Fruit fly (Drosophila melanogaster) whole organism, prepupa: Measurements from ENCODE around the gene Alg13.
A peak's percentile ranks its signal among the peaks of the same experiment; 100 is the strongest.

Experiments
- Blimp-1 ChIP-seq: fragments of 200-800 bp; sonication (Bioruptor generic); optimal IDR thresholded peaks from 3 replicates; lab custom pipeline; 2017; ENCODE audit warnings: missing biosample characterization, missing genetic modification characterization, mild to moderate bottlenecking, moderate library complexity, missing genetic modification reagents
- CG10631 ChIP-seq: fragments of 200-800 bp; sonication (Bioruptor generic); optimal IDR thresholded peaks from 2 replicates; lab custom pipeline; 2016; ENCODE audit warnings: missing biosample characterization, missing genetic modification characterization
- CG10669 ChIP-seq: fragments of 200-800 bp; sonication (Bioruptor generic); optimal IDR thresholded peaks from 3 replicates; lab custom pipeline; 2018; ENCODE audit warnings: missing biosample characterization, mild to moderate bottlenecking, missing genetic modification characterization, moderate library complexity
- CG11294 ChIP-seq: fragments of 200-800 bp; sonication (Bioruptor generic); IDR thresholded peaks from 2 replicates; pipeline ENCODE4 v1.3.6; 2022; ENCODE audit warnings: missing biosample characterization, missing genetic modification characterization
- CG15336 ChIP-seq: fragments of 200-800 bp; sonication (Bioruptor generic); IDR thresholded peaks from 2 replicates; pipeline ENCODE4 v1.3.6; 2022; ENCODE audit warnings: missing biosample characterization, missing genetic modification characterization
- CG1621 ChIP-seq: fragments of 200-800 bp; sonication (Bioruptor generic); optimal IDR thresholded peaks from 3 replicates; lab custom pipeline; 2018; ENCODE audit warnings: missing biosample characterization, mild to moderate bottlenecking, missing genetic modification characterization
- CG31627 ChIP-seq: fragments of 200-800 bp; sonication (Bioruptor generic); optimal IDR thresholded peaks from 3 replicates; lab custom pipeline; 2016; ENCODE audit warnings: missing biosample characterization, missing genetic modification characterization
- CG32006 ChIP-seq: fragments of 200-800 bp; sonication (Bioruptor generic); optimal IDR thresholded peaks from 3 replicates; lab custom pipeline; 2017; ENCODE audit warnings: missing biosample characterization, mild to moderate bottlenecking, missing genetic modification characterization
- CG34406 ChIP-seq: fragments of 200-800 bp; sonication (Bioruptor generic); optimal IDR thresholded peaks from 3 replicates; lab custom pipeline; 2016; ENCODE audit warnings: missing biosample characterization, missing genetic modification characterization
- CG3919 ChIP-seq: fragments of 200-800 bp; sonication (Bioruptor generic); optimal IDR thresholded peaks from 3 replicates; lab custom pipeline; 2016; ENCODE audit warnings: missing biosample characterization, missing genetic modification characterization
- CG6163 ChIP-seq: fragments of 200-800 bp; sonication (Bioruptor generic); IDR thresholded peaks from 3 replicates; pipeline ENCODE4 v1.3.6; 2022; ENCODE audit warnings: missing biosample characterization, missing genetic modification characterization
- CG6808 ChIP-seq: fragments of 200-800 bp; sonication (Bioruptor generic); optimal IDR thresholded peaks from 3 replicates; lab custom pipeline; 2017; ENCODE audit warnings: missing biosample characterization, missing genetic modification characterization, mild to moderate bottlenecking, moderate library complexity, missing genetic modification reagents
- CG6854 ChIP-seq: fragments of 200-800 bp; sonication (Bioruptor generic); optimal IDR thresholded peaks from 2 replicates; lab custom pipeline; 2017; ENCODE audit warnings: missing biosample characterization, mild to moderate bottlenecking, missing genetic modification characterization
- CG7368 ChIP-seq: fragments of 200-800 bp; sonication (Bioruptor generic); optimal IDR thresholded peaks from 3 replicates; lab custom pipeline; 2016; ENCODE audit warnings: missing biosample characterization, missing genetic modification characterization
- CG8119 ChIP-seq: fragments of 200-800 bp; sonication (Bioruptor generic); IDR thresholded peaks from 3 replicates; pipeline ENCODE4 v1.3.6; 2022; ENCODE audit warnings: missing biosample characterization, missing genetic modification characterization
- CG9139 ChIP-seq: fragments of 200-800 bp; sonication (Bioruptor generic); optimal IDR thresholded peaks from 3 replicates; lab custom pipeline; 2017; ENCODE audit warnings: missing biosample characterization, mild to moderate bottlenecking, missing genetic modification characterization
- Eip75B ChIP-seq: fragments of 200-800 bp; sonication (Bioruptor generic); optimal IDR thresholded peaks from 3 replicates; lab custom pipeline; 2016; ENCODE audit warnings: missing biosample characterization, missing genetic modification characterization
- Eip78C ChIP-seq: fragments of 200-800 bp; sonication (Bioruptor generic); peaks from one replicate; lab custom pipeline; 2016; ENCODE audit warnings: missing biosample characterization, missing genetic modification characterization
- Ets21C ChIP-seq: fragments of 200-800 bp; sonication (Bioruptor generic); optimal IDR thresholded peaks from 3 replicates; lab custom pipeline; 2016; ENCODE audit warnings: missing biosample characterization, missing genetic modification characterization
- Ets96B ChIP-seq: fragments of 200-800 bp; optimal IDR thresholded peaks from 2 replicates; lab custom pipeline; 2019; ENCODE audit warnings: missing biosample characterization, mild to moderate bottlenecking, missing genetic modification characterization, moderate library complexity
- Hr38 ChIP-seq: sonication (Bioruptor generic); optimal IDR thresholded peaks from 2 replicates; lab custom pipeline; 2016; ENCODE audit warnings: missing biosample characterization, missing genetic modification characterization
- Hr4 ChIP-seq: fragments of 200-800 bp; sonication (Bioruptor generic); optimal IDR thresholded peaks from 3 replicates; lab custom pipeline; 2016; ENCODE audit warnings: missing biosample characterization, missing genetic modification characterization
- Lpt ChIP-seq: fragments of 200-800 bp; sonication (Bioruptor generic); optimal IDR thresholded peaks from 3 replicates; lab custom pipeline; 2016; ENCODE audit warnings: missing biosample characterization, missing genetic modification characterization
- OdsH ChIP-seq: fragments of 200-800 bp; sonication (Bioruptor generic); optimal IDR thresholded peaks from 3 replicates; lab custom pipeline; 2016; ENCODE audit warnings: missing biosample characterization, missing genetic modification characterization
- Sox102F ChIP-seq: fragments of 200-800 bp; sonication (Bioruptor generic); optimal IDR thresholded peaks from 2 replicates; lab custom pipeline; 2016; ENCODE audit warnings: missing biosample characterization, mild to moderate bottlenecking, missing genetic modification characterization
- Sox14 ChIP-seq: fragments of 200-800 bp; sonication (Bioruptor generic); optimal IDR thresholded peaks from 3 replicates; lab custom pipeline; 2016; ENCODE audit warnings: missing biosample characterization, missing genetic modification characterization
- Sox15 ChIP-seq: fragments of 200-800 bp; sonication (Bioruptor generic); optimal IDR thresholded peaks from 3 replicates; lab custom pipeline; 2016; ENCODE audit warnings: missing biosample characterization, missing genetic modification characterization
- achi ChIP-seq: fragments of 200-800 bp; sonication (Bioruptor generic); optimal IDR thresholded peaks from 3 replicates; lab custom pipeline; 2016; ENCODE audit warnings: missing biosample characterization, missing genetic modification characterization
- acj6 ChIP-seq: fragments of 200-800 bp; sonication (Bioruptor generic); optimal IDR thresholded peaks from 3 replicates; lab custom pipeline; 2016; ENCODE audit warnings: missing biosample characterization, missing genetic modification characterization
- esn ChIP-seq: fragments of 200-800 bp; sonication (Bioruptor generic); optimal IDR thresholded peaks from 2 replicates; lab custom pipeline; 2016; ENCODE audit warnings: missing biosample characterization, mild to moderate bottlenecking, missing genetic modification characterization, moderate library complexity
- fkh ChIP-seq: fragments of 200-800 bp; sonication (Bioruptor generic); optimal IDR thresholded peaks from 3 replicates; lab custom pipeline; 2017; ENCODE audit warnings: missing biosample characterization, mild to moderate bottlenecking, missing genetic modification characterization, moderate library complexity
- lz ChIP-seq: fragments of 200-800 bp; sonication (Bioruptor generic); optimal IDR thresholded peaks from 3 replicates; lab custom pipeline; 2016; ENCODE audit warnings: missing biosample characterization, missing genetic modification characterization
- salr ChIP-seq, 2 experiments: fragments of 200-800 bp; sonication (Bioruptor generic); optimal IDR thresholded peaks; 3 replicates each; lab custom pipeline; 2016 to 2018; ENCODE audit warnings: missing biosample characterization in 2 of 2, missing genetic modification characterization in 2 of 2, mild to moderate bottlenecking in 1 of 2
- svp ChIP-seq: fragments of 200-800 bp; sonication (Bioruptor generic); peaks from one replicate; lab custom pipeline; 2016; ENCODE audit warnings: missing biosample characterization, missing genetic modification characterization
- topi ChIP-seq: fragments of 200-800 bp; sonication (Bioruptor generic); optimal IDR thresholded peaks from 3 replicates; lab custom pipeline; 2016; ENCODE audit warnings: missing biosample characterization, missing genetic modification characterization
- vri ChIP-seq: fragments of 200-800 bp; sonication (Bioruptor generic); optimal IDR thresholded peaks from 3 replicates; lab custom pipeline; 2016; ENCODE audit warnings: missing biosample characterization, mild to moderate bottlenecking, missing genetic modification characterization

The Alg13 gene

DNA sequence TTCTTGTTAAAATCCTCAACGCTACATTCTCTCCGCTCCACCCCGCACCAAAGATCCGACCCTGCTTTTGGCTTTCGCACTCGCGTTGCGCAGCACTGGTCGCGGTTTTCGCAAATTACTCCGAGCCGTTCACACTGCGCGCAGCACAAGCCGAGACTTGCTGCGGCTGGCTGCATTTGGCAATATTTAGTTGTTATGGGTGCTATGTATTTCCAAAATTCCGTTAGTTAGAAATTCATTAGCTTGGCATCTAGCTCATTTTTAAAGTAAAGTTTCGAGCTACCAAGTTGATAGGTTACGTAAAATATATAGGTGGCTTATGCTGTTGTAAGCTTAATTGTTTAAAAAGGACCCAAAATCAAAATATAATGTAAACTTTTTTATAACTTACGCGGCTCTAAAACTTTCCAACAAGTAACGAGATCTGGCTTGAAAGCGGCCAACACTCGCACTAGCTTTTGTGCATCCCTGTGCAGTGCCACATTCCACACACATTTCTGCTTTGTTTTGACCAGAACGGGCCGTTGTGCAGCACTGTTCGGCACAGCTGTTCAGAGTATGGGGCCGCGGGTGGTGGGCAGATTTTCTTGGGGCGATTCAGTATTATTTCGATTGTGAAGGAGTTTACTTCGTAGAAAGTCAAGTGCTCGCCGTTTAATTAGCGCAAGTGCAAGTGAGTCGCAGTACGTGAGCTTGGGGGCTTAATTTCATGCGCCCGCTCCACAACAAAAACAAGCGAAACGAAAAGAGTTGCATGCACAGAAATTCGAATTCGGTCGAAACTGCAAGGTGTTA is 15.4 kb downstream of the Alg13 start, which contains the start of the genes yem and Ctl2 (continued):
- TF ChIP-seq CG15336 (GFP tag; lab: Robert Waterston, UW) = peak; percentile 30; the same call in 1 of the 2 replicates
- no peak for TF ChIP-seq Blimp-1
- TF ChIP-seq fkh (GFP tag; lab: Kevin White, UChicago) = no peak
- peak; percentile 25 for TF ChIP-seq Ets96B (tag; lab: Kevin White, UChicago)
- peak; percentile 59 for TF ChIP-seq CG6163 (GFP tag; lab: Robert Waterston, UW)
- peak; percentile 69 for TF ChIP-seq Sox15
- peak; percentile 39 for TF ChIP-seq CG7368 (GFP tag; lab: Kevin White, UChicago)
- no peak for TF ChIP-seq CG6808
- peak; percentile 86 for TF ChIP-seq esn (GFP tag; lab: Kevin White, UChicago)
- TF ChIP-seq CG31627 (GFP tag; lab: Kevin White, UChicago) = peak; percentile 82
- TF ChIP-seq OdsH (GFP tag; lab: Kevin White, UChicago) = no peak
- TF ChIP-seq CG1621 = no peak
- peak; percentile 95 for TF ChIP-seq svp (GFP tag; lab: Kevin White, UChicago)
- TF ChIP-seq CG32006 (GFP tag; lab: Kevin White, UChicago) = peak; percentile 77
- TF ChIP-seq salr (GFP tag; optimal IDR thresholded peaks at IDR 0.05; lab: Kevin White, UChicago) = peak in 1 of 2 experiments; percentile 40
- TF ChIP-seq CG34406 (GFP tag; lab: Kevin White, UChicago) = no peak
- TF ChIP-seq CG9139 (GFP tag; lab: Kevin White, UChicago) = no peak
- peak; percentile 39 for TF ChIP-seq CG6854
- TF ChIP-seq CG10669 (GFP tag; lab: Kevin White, UChicago) = peak; percentile 7
- peak; percentile 62 for TF ChIP-seq achi (GFP tag; lab: Kevin White, UChicago)
- TF ChIP-seq CG10631 = peak; percentile 77
- no peak for TF ChIP-seq Sox102F
- TF ChIP-seq Sox14 = peak; percentile 93
- no peak for TF ChIP-seq Lpt (GFP tag; lab: Kevin White, UChicago)
- peak; percentile 79 for TF ChIP-seq Ets21C (GFP tag; lab: Kevin White, UChicago)
- TF ChIP-seq Eip75B = peak; percentile 79
- peak; percentile 30 for TF ChIP-seq Hr38 (GFP tag; lab: Kevin White, UChicago)
- peak; percentile 35; the same call in 1 of the 3 replicates for TF ChIP-seq CG8119 (GFP tag; lab: Robert Waterston, UW)

DNA sequence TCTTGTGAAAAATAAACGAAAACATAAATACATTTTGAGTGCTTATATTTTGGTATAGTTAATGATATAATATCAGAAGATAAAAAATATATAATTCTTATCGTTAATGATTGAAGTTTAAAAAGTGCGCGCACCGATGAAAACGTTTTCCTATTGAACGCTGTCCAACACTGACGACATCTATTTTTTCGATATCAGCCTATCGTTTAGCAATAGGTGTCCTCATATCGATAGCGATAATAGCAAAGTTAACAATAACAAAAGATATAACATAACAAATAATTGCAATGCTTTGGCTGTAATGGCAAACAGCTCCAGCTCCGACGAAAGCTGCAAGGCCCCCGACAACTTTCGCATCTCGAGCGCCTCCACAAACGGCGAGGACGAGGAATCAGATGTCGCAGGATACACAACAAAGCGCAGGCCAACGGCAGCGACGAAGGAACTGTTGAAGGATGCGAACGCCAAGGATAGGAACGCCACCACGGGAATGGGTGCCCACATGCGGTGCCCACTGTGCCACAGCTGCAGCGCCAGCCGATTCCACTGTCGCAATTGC is 22.1 kb downstream of the Alg13 start, which contains the start of gene Atg14:
Gene Atg14, plus strand, starts transcription at position 225 of the 559 bp plus-strand sequence.
- TF ChIP-seq Hr4 (GFP tag; lab: Kevin White, UChicago) (no peak), vri (GFP tag; lab: Kevin White, UChicago) (peak; percentile 25), CG11294 (GFP tag; lab: Robert Waterston, UW) (no peak), CG3919 (GFP tag; lab: Kevin White, UChicago) (no peak), Sox14 (peak; percentile 37), topi (GFP tag; lab: Kevin White, UChicago) (peak; percentile 17), Eip78C (GFP tag; lab: Kevin White, UChicago) (peak; percentile 44), lz (GFP tag; lab: Kevin White, UChicago) (peak; percentile 17), esn (GFP tag; lab: Kevin White, UChicago) (peak; percentile 42)
- TF ChIP-seq, all 60 proteins: peak for 6

- TF ChIP-seq vri (GFP tag; lab: Kevin White, UChicago) (peak; percentile 51), acj6 (GFP tag; lab: Kevin White, UChicago) (no peak)
Observed at dm6 chr3R:29113392-29113791, 25.0 kb downstream of the Alg13 start.
